Worm (Caenorhabditis elegans) whole organism, mixed stage, embryonic: Measurements from ENCODE around the gene str-13.

Experiments used
- lsy-2 ChIP-seq: fragments of 150-350 bp; optimal IDR thresholded peaks from 2 replicates; lab custom pipeline; 2014; ENCODE audit warnings: missing biosample characterization, missing genetic modification characterization
- mep-1 ChIP-seq: fragments of 150-350 bp; optimal IDR thresholded peaks from 2 replicates; lab custom pipeline; 2017; ENCODE audit warnings: missing biosample characterization, missing genetic modification reagents, missing genetic modification characterization, inconsistent platforms
- unc-39 ChIP-seq: fragments of 150-350 bp; optimal IDR thresholded peaks from 2 replicates; lab custom pipeline; 2014; ENCODE audit warnings: missing biosample characterization, missing genetic modification characterization
- zip-8 ChIP-seq: fragments of 150-350 bp; optimal IDR thresholded peaks from 2 replicates; lab custom pipeline; 2014; ENCODE audit warnings: missing biosample characterization, missing genetic modification characterization

ce11 chrV:2746404-2746803, 19.4 kb upstream of the str-13 start:
- TF ChIP-seq zip-8 (tag; lab: Kevin White, UChicago), result no peak
- no peak for TF ChIP-seq unc-39 (tag; lab: Kevin White, UChicago)
- TF ChIP-seq mep-1 (tag; lab: Kevin White, UChicago), result no peak
- no peak for TF ChIP-seq lsy-2 (tag; lab: Kevin White, UChicago)
